Worm (Caenorhabditis elegans) whole organism, L1 larva: ENCODE results near the gene tmem-138.
A peak's percentile ranks its signal among the peaks of the same experiment; 100 is the strongest.

Experiments used
- C04F5.9 ChIP-seq: sonication (generic microtip); optimal IDR thresholded peaks from 2 replicates; lab custom pipeline; 2016; ENCODE audit warnings: missing genetic modification characterization, missing compliant biosample characterization
- C16A3.4 ChIP-seq: fragments of 150-350 bp; optimal IDR thresholded peaks from 2 replicates; lab custom pipeline; 2014; ENCODE audit warnings: missing biosample characterization, missing genetic modification characterization
- Y116A8C.19 ChIP-seq: sonication (generic microtip); optimal IDR thresholded peaks from 2 replicates; lab custom pipeline; 2016; ENCODE audit warnings: missing compliant biosample characterization, missing genetic modification characterization, borderline replicate concordance
- aly-2 ChIP-seq: fragments of 150-350 bp; optimal IDR thresholded peaks from 2 replicates; lab custom pipeline; 2014; ENCODE audit warnings: missing biosample characterization, missing genetic modification characterization
- blmp-1 ChIP-seq: fragments of 150-350 bp; optimal IDR thresholded peaks from 2 replicates; lab custom pipeline; 2014; ENCODE audit warnings: missing biosample characterization, missing genetic modification characterization
- ceh-8 ChIP-seq: fragments of 200-800 bp; sonication (Bioruptor generic); optimal IDR thresholded peaks from 2 replicates; lab custom pipeline; 2018; ENCODE audit warnings: mild to moderate bottlenecking, missing genetic modification characterization, moderate library complexity, missing compliant biosample characterization
- ceh-82 ChIP-seq, 3 experiments: fragments of 150-350 bp in 1 of 3; sonication (generic microtip) in 2 of 3; optimal IDR thresholded peaks; 2 replicates each; lab custom pipeline; 2014 to 2017; ENCODE audit warnings: missing biosample characterization in 3 of 3, missing genetic modification characterization in 3 of 3
- ces-1 ChIP-seq: fragments of 150-350 bp; optimal IDR thresholded peaks from 2 replicates; lab custom pipeline; 2014; ENCODE audit warnings: missing biosample characterization, missing genetic modification reagents, missing genetic modification characterization
- dpl-1 ChIP-seq, 3 experiments: fragments of 150-350 bp in 2 of 3; sonication (generic microtip) in 1 of 3; optimal IDR thresholded peaks; 2 replicates each; lab custom pipeline; 2014 to 2017; ENCODE audit warnings: missing biosample characterization in 3 of 3, missing genetic modification characterization in 3 of 3, missing genetic modification reagents in 3 of 3
- efl-1 ChIP-seq, 4 experiments: fragments of 150-350 bp; optimal IDR thresholded peaks in 3 of 4; peaks in 1 of 4; 1 replicate in 1 of 4; 2 replicates in 3 of 4; lab custom pipeline; 2014; ENCODE audit warnings: missing biosample characterization in 2 of 4, missing genetic modification characterization in 2 of 4, missing genetic modification reagents in 2 of 4
- egl-27 ChIP-seq, 2 experiments: fragments of 150-350 bp in 1 of 2; sonication (generic microtip); optimal IDR thresholded peaks; 3 replicates each; lab custom pipeline; 2017 to 2018; ENCODE audit warnings: missing biosample characterization in 2 of 2, missing genetic modification characterization in 2 of 2, missing genetic modification reagents in 2 of 2
- ets-5 ChIP-seq: fragments of 200-800 bp; sonication (Bioruptor generic); IDR thresholded peaks from 2 replicates; pipeline ENCODE4 v1.3.6; 2022; ENCODE audit warnings: missing genetic modification characterization, missing compliant biosample characterization
- fkh-10 ChIP-seq: sonication (generic microtip); optimal IDR thresholded peaks from 2 replicates; lab custom pipeline; 2017; ENCODE audit warnings: missing biosample characterization, missing genetic modification reagents, missing genetic modification characterization
- fkh-8 ChIP-seq: sonication (generic microtip); optimal IDR thresholded peaks from 2 replicates; lab custom pipeline; 2016; ENCODE audit warnings: mild to moderate bottlenecking, missing genetic modification characterization, missing compliant biosample characterization
- fos-1 ChIP-seq: fragments of 150-350 bp; optimal IDR thresholded peaks from 2 replicates; lab custom pipeline; 2014; ENCODE audit warnings: missing biosample characterization, missing genetic modification characterization
- grh-1 ChIP-seq: fragments of 200-800 bp; sonication (Bioruptor generic); IDR thresholded peaks from 2 replicates; pipeline ENCODE4 v1.3.6; 2022; ENCODE audit warnings: missing genetic modification reagents, missing genetic modification characterization, missing compliant biosample characterization
- hlh-4 ChIP-seq: sonication (generic microtip); optimal IDR thresholded peaks from 2 replicates; lab custom pipeline; 2016; ENCODE audit warnings: mild to moderate bottlenecking, missing genetic modification characterization, missing compliant biosample characterization
- irx-1 ChIP-seq: sonication (generic microtip); optimal IDR thresholded peaks from 2 replicates; lab custom pipeline; 2016; ENCODE audit warnings: missing genetic modification characterization, missing compliant biosample characterization
- isw-1 ChIP-seq: fragments of 200-800 bp; sonication (Bioruptor generic); IDR thresholded peaks from 2 replicates; pipeline ENCODE4 v1.3.6; 2022; ENCODE audit warnings: missing genetic modification characterization, missing compliant biosample characterization
- jun-1 ChIP-seq: fragments of 150-350 bp; optimal IDR thresholded peaks from 2 replicates; lab custom pipeline; 2014; ENCODE audit warnings: missing biosample characterization, missing genetic modification reagents, missing genetic modification characterization
- lin-13 ChIP-seq: fragments of 150-350 bp; optimal IDR thresholded peaks from 2 replicates; lab custom pipeline; 2014; ENCODE audit warnings: missing biosample characterization, missing genetic modification reagents, missing genetic modification characterization
- lin-14 ChIP-seq: fragments of 200-800 bp; sonication (Bioruptor generic); optimal IDR thresholded peaks from 2 replicates; lab custom pipeline; 2018; ENCODE audit warnings: mild to moderate bottlenecking, missing genetic modification characterization, moderate library complexity, missing compliant biosample characterization
- lsy-2 ChIP-seq, 2 experiments: fragments of 150-350 bp; optimal IDR thresholded peaks; 2 replicates each; lab custom pipeline; 2014; ENCODE audit warnings: missing biosample characterization in 2 of 2, missing genetic modification characterization in 2 of 2
- mep-1 ChIP-seq: fragments of 150-350 bp; optimal IDR thresholded peaks from 2 replicates; lab custom pipeline; 2014; ENCODE audit warnings: missing biosample characterization, missing genetic modification characterization
- nhr-12 ChIP-seq: sonication (generic microtip); optimal IDR thresholded peaks from 2 replicates; lab custom pipeline; 2017; ENCODE audit warnings: missing biosample characterization, missing genetic modification characterization
- nhr-20 ChIP-seq: sonication (generic microtip); optimal IDR thresholded peaks from 2 replicates; lab custom pipeline; 2016; ENCODE audit warnings: mild to moderate bottlenecking, missing genetic modification characterization, missing compliant biosample characterization
- nhr-237 ChIP-seq: fragments of 150-350 bp; optimal IDR thresholded peaks from 2 replicates; lab custom pipeline; 2014; ENCODE audit warnings: missing biosample characterization, missing genetic modification characterization
- nhr-47 ChIP-seq: sonication (generic microtip); optimal IDR thresholded peaks from 2 replicates; lab custom pipeline; 2016; ENCODE audit warnings: mild to moderate bottlenecking, missing genetic modification characterization, moderate library complexity, missing compliant biosample characterization
- nhr-71 ChIP-seq: sonication (generic microtip); optimal IDR thresholded peaks from 2 replicates; lab custom pipeline; 2016; ENCODE audit warnings: mild to moderate bottlenecking, missing genetic modification characterization, moderate library complexity, missing compliant biosample characterization
- nhr-77 ChIP-seq: fragments of 150-350 bp; optimal IDR thresholded peaks from 2 replicates; lab custom pipeline; 2014; ENCODE audit warnings: missing biosample characterization, missing genetic modification characterization
- nhr-85 ChIP-seq: sonication (generic microtip); peaks from one replicate; lab custom pipeline; 2016; ENCODE audit warnings: missing genetic modification characterization, inconsistent platforms, missing compliant biosample characterization
- nhr-90 ChIP-seq: sonication (generic microtip); optimal IDR thresholded peaks from 2 replicates; lab custom pipeline; 2016; ENCODE audit warnings: mild to moderate bottlenecking, missing genetic modification characterization, missing compliant biosample characterization; ENCODE audit not compliant: poor library complexity
- pag-3 ChIP-seq: sonication (generic microtip); optimal IDR thresholded peaks from 2 replicates; lab custom pipeline; 2017; ENCODE audit warnings: missing genetic modification characterization, mild to moderate bottlenecking, missing compliant biosample characterization, antibody characterized with exemption, borderline replicate concordance; ENCODE audit not compliant: insufficient read depth
- pax-3 ChIP-seq: fragments of 200-800 bp; sonication (Bioruptor generic); optimal IDR thresholded peaks from 2 replicates; lab custom pipeline; 2018; ENCODE audit warnings: mild to moderate bottlenecking, missing genetic modification characterization, moderate library complexity, missing compliant biosample characterization
- pqm-1 ChIP-seq: sonication (generic microtip); optimal IDR thresholded peaks from 3 replicates; lab custom pipeline; 2017; ENCODE audit warnings: missing biosample characterization, missing genetic modification characterization
- skn-1 ChIP-seq: fragments of 150-350 bp; optimal IDR thresholded peaks from 2 replicates; lab custom pipeline; 2014; ENCODE audit warnings: missing biosample characterization, missing genetic modification characterization
- snu-23 ChIP-seq: sonication (generic microtip); optimal IDR thresholded peaks from 2 replicates; lab custom pipeline; 2016; ENCODE audit warnings: missing genetic modification characterization, missing compliant biosample characterization
- sup-37 ChIP-seq: fragments of 200-800 bp; sonication (Bioruptor generic); optimal IDR thresholded peaks from 2 replicates; lab custom pipeline; 2018; ENCODE audit warnings: mild to moderate bottlenecking, missing genetic modification characterization, missing compliant biosample characterization
- tbx-2 ChIP-seq: sonication (generic microtip); optimal IDR thresholded peaks from 2 replicates; lab custom pipeline; 2016; ENCODE audit warnings: missing genetic modification characterization, missing compliant biosample characterization
- unc-30 ChIP-seq: sonication (generic microtip); optimal IDR thresholded peaks from 2 replicates; lab custom pipeline; 2017; ENCODE audit warnings: missing biosample characterization, missing genetic modification characterization
- unc-62 ChIP-seq: fragments of 150-350 bp; optimal IDR thresholded peaks from 2 replicates; lab custom pipeline; 2014; ENCODE audit warnings: missing biosample characterization, missing genetic modification reagents, missing genetic modification characterization
- unc-98 ChIP-seq: fragments of 200-800 bp; sonication (Bioruptor generic); IDR thresholded peaks from 2 replicates; pipeline ENCODE4 v1.3.6; 2022; ENCODE audit warnings: missing genetic modification characterization, missing compliant biosample characterization
- zag-1 ChIP-seq: fragments of 150-350 bp; optimal IDR thresholded peaks from 2 replicates; lab custom pipeline; 2014; ENCODE audit warnings: missing biosample characterization, missing genetic modification characterization

tmem-138 gene

ce11 chrII:8144543-8144942, 12.6 kb upstream of the tmem-138 start, which contains the start of gene F10B5.2:
F10B5.2 (plus strand) TSS chrII:8144762.
- TF ChIP-seq ces-1 (no peak), efl-1 (optimal IDR thresholded peaks at IDR 0.05; lab: Kevin White, UChicago) (no peak), efl-1 (GFP tag; optimal IDR thresholded peaks at IDR 0.05 in 1 of 2; lab: Kevin White, UChicago) (peak in 1 of 2 experiments; percentile 75), C04F5.9 (tag; lab: Kevin White, UChicago) (no peak), lsy-2 (tag; optimal IDR thresholded peaks at IDR 0.05; lab: Kevin White, UChicago) (peak in 1 of 2 experiments; percentile 43)

ce11 chrII:8149930-8150329, 7.2 kb upstream of the tmem-138 start, which contains the start of gene F10B5.3:
F10B5.3 (minus strand) TSS chrII:8150030.
- TF ChIP-seq egl-27 (tag; optimal IDR thresholded peaks at IDR 0.05; lab: Kevin White, UChicago) (no peak), fkh-8 (tag; lab: Kevin White, UChicago) (no peak), ces-1 (no peak), snu-23 (GFP tag; lab: Kevin White, UChicago) (no peak), nhr-77 (tag; lab: Kevin White, UChicago) (no peak), ets-5 (GFP tag; lab: Robert Waterston, UW) (no peak), unc-30 (tag; lab: Kevin White, UChicago) (no peak)
- TF ChIP-seq, all 84 proteins: peak for 0

- TF ChIP-seq aly-2 (tag; lab: Kevin White, UChicago) = no peak
- TF ChIP-seq nhr-237 (tag; lab: Kevin White, UChicago) = no peak
- no peak for TF ChIP-seq mep-1 (tag; lab: Kevin White, UChicago)
- peak; percentile 44 for TF ChIP-seq fkh-10 (GFP tag; lab: Kevin White, UChicago)
- TF ChIP-seq ces-1 = peak; percentile 11
- TF ChIP-seq ceh-8 (GFP tag; lab: Kevin White, UChicago) = no peak
Measured at ce11 chrII:8152711-8153325, 4.3 kb upstream of the tmem-138 start.

ce11 chrII:8157991-8158390, 868 bp downstream of the tmem-138 start, which contains the start of gene pch-2:
pch-2 (plus strand) TSS chrII:8158349.
- TF ChIP-seq isw-1 = peak; percentile 29; the same call in 1 of the 2 replicates
- TF ChIP-seq skn-1 (tag; lab: Kevin White, UChicago) = peak; percentile 32
- peak; percentile 65 for TF ChIP-seq snu-23 (GFP tag; lab: Kevin White, UChicago)
- peak; percentile 75 for TF ChIP-seq nhr-85 (tag; lab: Kevin White, UChicago)
- no peak for TF ChIP-seq fos-1 (tag; lab: Kevin White, UChicago)
- no peak for TF ChIP-seq sup-37 (GFP tag; lab: Kevin White, UChicago)
- TF ChIP-seq hlh-4 (tag; lab: Kevin White, UChicago) = no peak
- no peak for TF ChIP-seq zag-1
- no peak for TF ChIP-seq Y116A8C.19 (tag; lab: Kevin White, UChicago)
- TF ChIP-seq pax-3 (tag; lab: Kevin White, UChicago) = no peak
- TF ChIP-seq efl-1 (optimal IDR thresholded peaks at IDR 0.05; lab: Kevin White, UChicago) = peak; percentile 85 to 86
- peak; percentile 88 to 99 for TF ChIP-seq efl-1 (GFP tag; optimal IDR thresholded peaks at IDR 0.05 in 1 of 2; lab: Kevin White, UChicago)
- TF ChIP-seq nhr-90 (tag; lab: Kevin White, UChicago) = peak; percentile 48
- TF ChIP-seq pqm-1 = no peak
- TF ChIP-seq blmp-1 (tag; lab: Kevin White, UChicago) = peak; percentile 60
- no peak for TF ChIP-seq nhr-237 (tag; lab: Kevin White, UChicago)
- peak; percentile 67 for TF ChIP-seq nhr-47
- peak; percentile 83 to 90 (median 89) for TF ChIP-seq dpl-1 (GFP tag; optimal IDR thresholded peaks at IDR 0.05; lab: Kevin White, UChicago)
- no peak for TF ChIP-seq grh-1
- no peak for TF ChIP-seq jun-1 (tag; lab: Kevin White, UChicago)
- TF ChIP-seq ceh-82 (tag; optimal IDR thresholded peaks at IDR 0.05; lab: Kevin White, UChicago) = no peak
- no peak for TF ChIP-seq tbx-2 (tag; lab: Kevin White, UChicago)
- TF ChIP-seq nhr-20 (tag; lab: Kevin White, UChicago) = peak; percentile 61
- TF ChIP-seq nhr-71 (tag; lab: Kevin White, UChicago) = peak; percentile 70
- peak; percentile 74 for TF ChIP-seq C16A3.4 (tag; lab: Kevin White, UChicago)
- TF ChIP-seq lsy-2 (tag; optimal IDR thresholded peaks at IDR 0.05; lab: Kevin White, UChicago) = peak; percentile 80 to 93
- peak; percentile 45 for TF ChIP-seq lin-14 (GFP tag; lab: Kevin White, UChicago)
- no peak for TF ChIP-seq unc-98 (GFP tag; lab: Robert Waterston, UW)
- TF ChIP-seq fkh-10 (GFP tag; lab: Kevin White, UChicago) = no peak
- TF ChIP-seq lin-13 (GFP tag; lab: Kevin White, UChicago) = no peak
- no peak for TF ChIP-seq ets-5 (GFP tag; lab: Robert Waterston, UW)
- TF ChIP-seq irx-1 (tag; lab: Kevin White, UChicago) = no peak
- TF ChIP-seq nhr-77 (tag; lab: Kevin White, UChicago) = peak; percentile 37
- TF ChIP-seq egl-27 (tag; optimal IDR thresholded peaks at IDR 0.05; lab: Kevin White, UChicago) = no peak
- no peak for TF ChIP-seq pag-3 (tag; lab: Kevin White, UChicago)
- no peak for TF ChIP-seq nhr-12
- no peak for TF ChIP-seq ceh-8 (GFP tag; lab: Kevin White, UChicago)
- TF ChIP-seq unc-62 (GFP tag; lab: Kevin White, UChicago) = no peak
- no peak for TF ChIP-seq aly-2 (tag; lab: Kevin White, UChicago)
